Fruit fly (Drosophila melanogaster) whole organism, embryonic: ENCODE measurements around the gene CG5969.

ENCODE experiments used
- Atf6 ChIP-seq: fragments of 200-800 bp; sonication (Bioruptor generic); IDR thresholded peaks from 2 replicates; pipeline ENCODE4 v1.3.6; 2022; ENCODE audit warnings: missing biosample characterization, missing genetic modification characterization
- B-H1 ChIP-seq: fragments of 200-800 bp; sonication (Bioruptor generic); IDR thresholded peaks from 3 replicates; pipeline ENCODE4 v1.3.6; 2022; ENCODE audit warnings: missing biosample characterization, missing genetic modification characterization
- CG10274 ChIP-seq: fragments of 200-800 bp; sonication (Bioruptor generic); optimal IDR thresholded peaks from 3 replicates; lab custom pipeline; 2017; ENCODE audit warnings: missing biosample characterization, mild to moderate bottlenecking, missing genetic modification characterization
- CG11247 ChIP-seq: fragments of 200-800 bp; sonication (Bioruptor generic); IDR thresholded peaks from 2 replicates; pipeline ENCODE4 v1.3.6; 2022; ENCODE audit warnings: missing biosample characterization, missing genetic modification characterization
- CG11398 ChIP-seq: fragments of 200-800 bp; sonication (Bioruptor generic); optimal IDR thresholded peaks from 2 replicates; lab custom pipeline; 2016; ENCODE audit warnings: missing biosample characterization, missing genetic modification characterization
- CG11723 ChIP-seq: fragments of 200-800 bp; sonication (Bioruptor generic); optimal IDR thresholded peaks from 2 replicates; lab custom pipeline; 2017; ENCODE audit warnings: missing biosample characterization, mild to moderate bottlenecking, missing genetic modification characterization
- CG12104 ChIP-seq: fragments of 200-800 bp; sonication (Bioruptor generic); optimal IDR thresholded peaks from 3 replicates; lab custom pipeline; 2016; ENCODE audit warnings: missing biosample characterization, missing genetic modification characterization
- CG12299 ChIP-seq: fragments of 200-800 bp; sonication (Bioruptor generic); optimal IDR thresholded peaks from 2 replicates; lab custom pipeline; 2018; ENCODE audit warnings: missing biosample characterization, mild to moderate bottlenecking, missing genetic modification characterization
- CG14441 ChIP-seq: fragments of 200-800 bp; sonication (Bioruptor generic); IDR thresholded peaks from 2 replicates; pipeline ENCODE4 v1.3.6; 2022; ENCODE audit warnings: missing biosample characterization, missing genetic modification characterization
- CG15514 ChIP-seq: fragments of 200-800 bp; sonication (Bioruptor generic); optimal IDR thresholded peaks from 3 replicates; lab custom pipeline; 2017; ENCODE audit warnings: missing biosample characterization, missing genetic modification characterization, mild to moderate bottlenecking, moderate library complexity, missing genetic modification reagents
- CG1647 ChIP-seq: fragments of 200-800 bp; sonication (Bioruptor generic); optimal IDR thresholded peaks from 3 replicates; lab custom pipeline; 2016; ENCODE audit warnings: missing biosample characterization, missing genetic modification characterization
- CG16779 ChIP-seq: fragments of 200-800 bp; sonication (Bioruptor generic); IDR thresholded peaks from 2 replicates; pipeline ENCODE4 v1.3.6; 2022; ENCODE audit warnings: missing biosample characterization, missing genetic modification characterization
- CG16863 ChIP-seq: fragments of 200-800 bp; sonication (Bioruptor generic); optimal IDR thresholded peaks from 3 replicates; lab custom pipeline; 2016; ENCODE audit warnings: missing biosample characterization, missing genetic modification characterization
- CG17912 ChIP-seq: fragments of 200-800 bp; sonication (Bioruptor generic); optimal IDR thresholded peaks from 2 replicates; lab custom pipeline; 2018; ENCODE audit warnings: missing biosample characterization, mild to moderate bottlenecking, missing genetic modification characterization
- CG18011 ChIP-seq: fragments of 200-800 bp; sonication (Bioruptor generic); optimal IDR thresholded peaks from 2 replicates; lab custom pipeline; 2017; ENCODE audit warnings: missing biosample characterization, missing genetic modification characterization, mild to moderate bottlenecking, moderate library complexity, missing genotype
- CG3995 ChIP-seq: fragments of 200-800 bp; sonication (Bioruptor generic); optimal IDR thresholded peaks from 3 replicates; lab custom pipeline; 2016; ENCODE audit warnings: missing biosample characterization, missing genetic modification characterization
- CG4404 ChIP-seq: fragments of 200-800 bp; sonication (Bioruptor generic); IDR thresholded peaks from 2 replicates; pipeline ENCODE4 v1.3.6; 2022; ENCODE audit warnings: missing biosample characterization, missing genetic modification characterization
- CG4707 ChIP-seq: fragments of 200-800 bp; sonication (Bioruptor generic); optimal IDR thresholded peaks from 2 replicates; lab custom pipeline; 2018; ENCODE audit warnings: missing biosample characterization, mild to moderate bottlenecking, missing genetic modification characterization, moderate library complexity
- CG4820 ChIP-seq: fragments of 200-800 bp; sonication (Bioruptor generic); optimal IDR thresholded peaks from 3 replicates; lab custom pipeline; 2016; ENCODE audit warnings: missing biosample characterization, missing genetic modification characterization
- CG7928 ChIP-seq: fragments of 200-800 bp; sonication (Bioruptor generic); optimal IDR thresholded peaks from 2 replicates; lab custom pipeline; 2017; ENCODE audit warnings: missing biosample characterization, mild to moderate bottlenecking, missing genetic modification characterization
- CG7963 ChIP-seq: fragments of 200-800 bp; sonication (Bioruptor generic); IDR thresholded peaks from 3 replicates; pipeline ENCODE4 v1.3.6; 2022; ENCODE audit warnings: missing biosample characterization, missing genetic modification characterization; ENCODE audit not compliant: partially characterized antibody
- CG8281 ChIP-seq: fragments of 200-800 bp; sonication (Bioruptor generic); optimal IDR thresholded peaks from 2 replicates; lab custom pipeline; 2018; ENCODE audit warnings: missing biosample characterization, mild to moderate bottlenecking, missing genetic modification characterization, moderate library complexity
- CG8478 ChIP-seq: fragments of >200 bp; optimal IDR thresholded peaks from 2 replicates; lab custom pipeline; 2018
- CG8944 ChIP-seq: fragments of 200-800 bp; sonication (Bioruptor generic); optimal IDR thresholded peaks from 3 replicates; lab custom pipeline; 2016; ENCODE audit warnings: missing biosample characterization, missing genetic modification characterization
- CG9609 ChIP-seq: fragments of 200-800 bp; sonication (Bioruptor generic); optimal IDR thresholded peaks from 3 replicates; lab custom pipeline; 2016; ENCODE audit warnings: missing biosample characterization, missing genetic modification characterization
- CoRest ChIP-seq: fragments of 200-800 bp; sonication (Bioruptor generic); optimal IDR thresholded peaks from 3 replicates; lab custom pipeline; 2018; ENCODE audit warnings: missing biosample characterization, mild to moderate bottlenecking, missing genetic modification characterization, moderate library complexity
- D19A ChIP-seq: fragments of 200-800 bp; optimal IDR thresholded peaks from 3 replicates; lab custom pipeline; 2019; ENCODE audit warnings: missing biosample characterization, mild to moderate bottlenecking, missing genetic modification characterization, moderate library complexity
- Dip2 ChIP-seq: fragments of 200-800 bp; sonication (Bioruptor generic); IDR thresholded peaks from 2 replicates; pipeline ENCODE4 v1.3.6; 2022; ENCODE audit warnings: missing biosample characterization, missing genetic modification characterization
- Ets65A ChIP-seq: fragments of 200-800 bp; sonication (Bioruptor generic); peaks from one replicate; lab custom pipeline; 2016; ENCODE audit warnings: missing biosample characterization, missing genetic modification characterization
- NK7.1 ChIP-seq: fragments of 200-800 bp; sonication (Bioruptor generic); optimal IDR thresholded peaks from 3 replicates; lab custom pipeline; 2016; ENCODE audit warnings: missing biosample characterization, missing genetic modification characterization
- Sox100B ChIP-seq: fragments of 200-800 bp; sonication (Bioruptor generic); optimal IDR thresholded peaks from 3 replicates; lab custom pipeline; 2018; ENCODE audit warnings: missing biosample characterization, mild to moderate bottlenecking, missing genetic modification characterization
- Usf ChIP-seq: fragments of 200-800 bp; sonication (Bioruptor generic); optimal IDR thresholded peaks from 2 replicates; lab custom pipeline; 2017; ENCODE audit warnings: missing genotype, missing biosample characterization, missing genetic modification characterization
- Xbp1 ChIP-seq: fragments of 200-800 bp; sonication (Bioruptor generic); optimal IDR thresholded peaks from 3 replicates; lab custom pipeline; 2016; ENCODE audit warnings: missing biosample characterization, mild to moderate bottlenecking, missing genetic modification characterization
- Xrp1 ChIP-seq: fragments of 200-800 bp; sonication (Bioruptor generic); IDR thresholded peaks from 2 replicates; pipeline ENCODE4 v1.3.6; 2022; ENCODE audit warnings: missing biosample characterization, missing genetic modification characterization
- ash1 ChIP-seq: fragments of 200-800 bp; sonication (Bioruptor generic); optimal IDR thresholded peaks from 2 replicates; lab custom pipeline; 2018; ENCODE audit warnings: missing biosample characterization, mild to moderate bottlenecking, missing genetic modification characterization
- btn ChIP-seq: fragments of 200-800 bp; sonication (Bioruptor generic); optimal IDR thresholded peaks from 2 replicates; lab custom pipeline; 2016; ENCODE audit warnings: missing biosample characterization, missing genetic modification characterization
- chm ChIP-seq: fragments of 200-800 bp; sonication (Bioruptor generic); IDR thresholded peaks from 2 replicates; pipeline ENCODE4 v1.3.6; 2022; ENCODE audit warnings: missing biosample characterization, missing genetic modification characterization
- disco-r ChIP-seq: fragments of 200-800 bp; sonication (Bioruptor generic); optimal IDR thresholded peaks from 2 replicates; lab custom pipeline; 2016; ENCODE audit warnings: missing biosample characterization, missing genetic modification characterization
- emc ChIP-seq: fragments of 200-800 bp; sonication (Bioruptor generic); optimal IDR thresholded peaks from 2 replicates; lab custom pipeline; 2016; ENCODE audit warnings: missing biosample characterization, missing genetic modification characterization
- eyg ChIP-seq: fragments of 200-800 bp; sonication (Bioruptor generic); optimal IDR thresholded peaks from 3 replicates; lab custom pipeline; 2016; ENCODE audit warnings: missing biosample characterization, missing genetic modification characterization
- fd3F ChIP-seq: fragments of 200-800 bp; sonication (Bioruptor generic); optimal IDR thresholded peaks from 2 replicates; lab custom pipeline; 2018; ENCODE audit warnings: missing biosample characterization, mild to moderate bottlenecking, missing genetic modification characterization, moderate library complexity
- gro ChIP-seq: fragments of 200-800 bp; sonication (Bioruptor generic); optimal IDR thresholded peaks from 2 replicates; lab custom pipeline; 2016; ENCODE audit warnings: missing biosample characterization, missing genetic modification characterization
- mld ChIP-seq: fragments of 200-800 bp; sonication (Bioruptor generic); IDR thresholded peaks from 3 replicates; pipeline ENCODE4 v1.3.6; 2022; ENCODE audit warnings: missing biosample characterization, missing genetic modification characterization; ENCODE audit not compliant: partially characterized antibody
- otp ChIP-seq: fragments of 200-800 bp; sonication (Bioruptor generic); IDR thresholded peaks from 3 replicates; pipeline ENCODE4, ENCODE4 v1.3.6; 2022; ENCODE audit warnings: missing biosample characterization, missing genetic modification characterization
- schlank ChIP-seq: fragments of 200-800 bp; sonication (Bioruptor generic); optimal IDR thresholded peaks from 2 replicates; lab custom pipeline; 2018; ENCODE audit warnings: missing biosample characterization, mild to moderate bottlenecking, missing genetic modification characterization
- seq ChIP-seq: fragments of 200-800 bp; sonication (Bioruptor generic); IDR thresholded peaks from 2 replicates; pipeline ENCODE4 v1.3.6; 2022; ENCODE audit warnings: missing biosample characterization, missing genetic modification characterization
- sim ChIP-seq: fragments of 200-800 bp; sonication (Bioruptor generic); IDR thresholded peaks from 2 replicates; pipeline ENCODE4 v1.3.6; 2022; ENCODE audit warnings: missing biosample characterization, missing genetic modification characterization
- slbo ChIP-seq: fragments of 200-800 bp; sonication (Bioruptor generic); IDR thresholded peaks from 2 replicates; pipeline ENCODE4 v1.3.6; 2022; ENCODE audit warnings: missing biosample characterization, missing genetic modification characterization
- sob ChIP-seq: fragments of 200-800 bp; sonication (Bioruptor generic); IDR thresholded peaks from 2 replicates; pipeline ENCODE4 v1.3.6; 2022; ENCODE audit warnings: missing biosample characterization, missing genetic modification characterization
- sr ChIP-seq: fragments of 200-800 bp; sonication (Bioruptor generic); IDR thresholded peaks from 3 replicates; pipeline ENCODE4 v1.3.6; 2022; ENCODE audit warnings: missing biosample characterization, missing genetic modification characterization

The CG5969 gene

DNA sequence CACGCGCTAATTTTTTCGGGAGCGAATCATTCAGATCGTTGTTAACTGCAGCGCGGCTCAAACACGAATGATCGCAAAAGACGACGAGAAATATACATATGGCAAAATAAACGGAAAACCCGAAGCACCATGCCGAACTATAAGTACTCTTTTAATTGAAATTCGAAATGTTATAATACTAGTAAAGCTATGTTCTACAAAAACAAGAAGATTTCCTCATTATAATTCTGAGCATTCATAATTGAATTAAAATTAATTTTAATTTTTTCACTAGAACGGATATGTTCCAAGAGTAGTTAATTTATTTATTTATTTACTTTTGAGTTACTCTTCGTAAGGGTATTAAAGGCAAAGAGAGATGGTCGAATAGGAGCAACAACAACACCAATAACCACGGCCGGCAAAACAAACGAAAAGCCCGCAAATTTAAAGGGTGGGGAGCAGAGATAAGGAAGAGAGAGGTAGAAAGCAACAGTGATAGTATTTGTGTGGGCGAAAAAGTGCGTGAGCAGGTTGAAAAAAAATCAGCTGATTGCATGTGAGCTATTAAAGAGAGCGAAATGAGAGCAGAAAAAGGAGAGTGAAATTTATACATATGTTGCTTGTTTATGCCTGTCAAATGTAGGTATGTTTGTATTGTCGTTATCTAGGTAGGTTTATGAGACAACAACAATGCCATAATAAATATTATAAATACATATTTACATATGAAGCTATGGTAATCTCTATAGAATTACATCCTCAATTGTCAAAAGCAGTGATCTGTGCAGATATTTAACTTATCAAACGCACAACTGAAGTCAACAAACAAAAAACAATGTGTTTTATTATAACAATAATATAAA is 20.1 kb downstream of the CG5969 start (continued):
- TF ChIP-seq gro (GFP tag; lab: Kevin White, UChicago) (peak; percentile 67), CG7928 (GFP tag; lab: Kevin White, UChicago) (peak; percentile 13), CG18011 (GFP tag; lab: Kevin White, UChicago) (peak; percentile 10), D19A (peak; percentile 99), CG1647 (GFP tag; lab: Kevin White, UChicago) (peak; percentile 28), btn (GFP tag; lab: Kevin White, UChicago) (peak; percentile 15), B-H1 (peak; percentile 73), sim (GFP tag; lab: Robert Waterston, UW) (0 out of 2 replicates have a peak, but pooled peaks have one; percentile 44), CG11723 (no peak), CG15514 (GFP tag; lab: Kevin White, UChicago) (peak; percentile 56), Sox100B (peak; percentile 58), CG4820 (peak; percentile 44), mld (GFP tag; lab: Robert Waterston, UW) (no peak), CG9609 (GFP tag; lab: Kevin White, UChicago) (peak; percentile 19), slbo (peak; percentile 83), CG3995 (GFP tag; lab: Kevin White, UChicago) (peak; percentile 38), CoRest (tag; lab: Kevin White, UChicago) (peak; percentile 73), CG10274 (GFP tag; lab: Kevin White, UChicago) (peak; percentile 43), schlank (tag; lab: Kevin White, UChicago) (no peak), CG17912 (no peak), CG4707 (GFP tag; lab: Kevin White, UChicago) (no peak), CG16863 (no peak), CG11398 (GFP tag; lab: Kevin White, UChicago) (no peak), sr (GFP tag; lab: Robert Waterston, UW) (peak; percentile 96), Atf6 (peak; percentile 88), CG8478 (lab: Kevin White, UChicago) (no peak), CG12104 (GFP tag; lab: Kevin White, UChicago) (peak; percentile 60), CG8944 (GFP tag; lab: Kevin White, UChicago) (peak; percentile 13), Dip2 (no peak), sob (GFP tag; lab: Robert Waterston, UW) (peak; percentile 83), Ets65A (GFP tag; lab: Kevin White, UChicago) (peak; percentile 90), disco-r (GFP tag; lab: Kevin White, UChicago) (no peak), CG14441 (GFP tag; lab: Robert Waterston, UW) (peak; percentile 78), CG7963 (GFP tag; lab: Robert Waterston, UW) (no peak), chm (peak; percentile 38; the same call in 1 of the 2 replicates), fd3F (peak; percentile 50), eyg (GFP tag; lab: Kevin White, UChicago) (peak; percentile 39), Usf (GFP tag; lab: Kevin White, UChicago) (peak; percentile 42), emc (peak; percentile 7), Xrp1 (GFP tag; lab: Robert Waterston, UW) (peak; percentile 79), Xbp1 (GFP tag; lab: Kevin White, UChicago) (peak; percentile 67), CG16779 (GFP tag; lab: Robert Waterston, UW) (no peak), CG12299 (no peak), NK7.1 (GFP tag; lab: Kevin White, UChicago) (no peak), ash1 (GFP tag; lab: Kevin White, UChicago) (no peak), otp (GFP tag; lab: Robert Waterston, UW) (peak; percentile 66; the same call in 1 of the 3 replicates), seq (GFP tag; lab: Robert Waterston, UW) (peak; percentile 66), CG4404 (GFP tag; lab: Robert Waterston, UW) (peak; percentile 50), CG11247 (GFP tag; lab: Robert Waterston, UW) (no peak; the same call in 1 of the 2 replicates), CG8281 (tag; lab: Kevin White, UChicago) (no peak)
